Worm (Caenorhabditis elegans) whole organism, L3 larva: Measurements from ENCODE around the gene faah-1.
A peak's percentile ranks its signal among the peaks of the same experiment; 100 is the strongest.
"Not testable (repeated sequence)": the region's sequence is repeated elsewhere in the genome, so short reads cannot be mapped to it uniquely, and the experiment has no call there.

Experiments
- aly-2 ChIP-seq: fragments of 150-350 bp; optimal IDR thresholded peaks from 2 replicates; lab custom pipeline; 2014; ENCODE audit warnings: missing biosample characterization, missing genetic modification characterization
- ceh-28 ChIP-seq: fragments of 150-350 bp; optimal IDR thresholded peaks from 2 replicates; lab custom pipeline; 2014; ENCODE audit warnings: missing biosample characterization, missing genetic modification reagents, missing genetic modification characterization
- ceh-82 ChIP-seq: fragments of 150-350 bp; optimal IDR thresholded peaks from 2 replicates; lab custom pipeline; 2014; ENCODE audit warnings: missing biosample characterization, missing genetic modification characterization
- egl-27 ChIP-seq: sonication (generic microtip); optimal IDR thresholded peaks from 4 replicates; lab custom pipeline; 2017; ENCODE audit warnings: missing biosample characterization, missing genetic modification reagents, missing genetic modification characterization
- elt-2 ChIP-seq: sonication (generic microtip); optimal IDR thresholded peaks from 2 replicates; lab custom pipeline; 2016; ENCODE audit warnings: missing genetic modification reagents, mild to moderate bottlenecking, missing genetic modification characterization, missing compliant biosample characterization
- fkh-10 ChIP-seq: sonication (generic microtip); optimal IDR thresholded peaks from 2 replicates; lab custom pipeline; 2017; ENCODE audit warnings: missing biosample characterization, missing genetic modification reagents, missing genetic modification characterization
- fkh-2 ChIP-seq: fragments of 150-350 bp; optimal IDR thresholded peaks from 2 replicates; lab custom pipeline; 2014; ENCODE audit warnings: missing biosample characterization, missing genetic modification reagents, missing genetic modification characterization
- fos-1 ChIP-seq: fragments of 150-350 bp; optimal IDR thresholded peaks from 2 replicates; lab custom pipeline; 2014; ENCODE audit warnings: missing biosample characterization, missing genetic modification characterization
- hmg-11 ChIP-seq: sonication (generic microtip); optimal IDR thresholded peaks from 2 replicates; lab custom pipeline; 2016; ENCODE audit warnings: missing genetic modification characterization, missing compliant biosample characterization
- jun-1 ChIP-seq: fragments of 150-350 bp; optimal IDR thresholded peaks from 2 replicates; lab custom pipeline; 2014; ENCODE audit warnings: missing biosample characterization, missing genetic modification reagents, missing genetic modification characterization
- lin-15B ChIP-seq: fragments of 150-350 bp; optimal IDR thresholded peaks from 2 replicates; lab custom pipeline; 2014; ENCODE audit warnings: missing biosample characterization, missing genetic modification characterization
- lin-39 ChIP-seq: fragments of 150-350 bp; optimal IDR thresholded peaks from 2 replicates; lab custom pipeline; 2018; ENCODE audit warnings: missing biosample characterization, missing genetic modification reagents, missing genetic modification characterization
- lsy-12 ChIP-seq: sonication (generic microtip); optimal IDR thresholded peaks from 2 replicates; lab custom pipeline; 2016; ENCODE audit warnings: mild to moderate bottlenecking, missing genetic modification characterization, missing compliant biosample characterization
- mml-1 ChIP-seq: fragments of 150-350 bp; sonication (generic microtip); optimal IDR thresholded peaks from 3 replicates; lab custom pipeline; 2014; ENCODE audit warnings: missing biosample characterization, missing genetic modification characterization
- nfya-1 ChIP-seq: sonication (generic microtip); optimal IDR thresholded peaks from 2 replicates; lab custom pipeline; 2017; ENCODE audit warnings: missing genetic modification characterization, mild to moderate bottlenecking, missing compliant biosample characterization, antibody characterized with exemption, moderate library complexity; ENCODE audit not compliant: insufficient read depth
- nhr-23 ChIP-seq: fragments of 150-350 bp; optimal IDR thresholded peaks from 2 replicates; lab custom pipeline; 2014; ENCODE audit warnings: missing biosample characterization, missing genetic modification reagents, missing genetic modification characterization
- nhr-237 ChIP-seq: fragments of 150-350 bp; optimal IDR thresholded peaks from 2 replicates; lab custom pipeline; 2014; ENCODE audit warnings: missing biosample characterization, missing genetic modification characterization
- nhr-28 ChIP-seq: fragments of 150-350 bp; optimal IDR thresholded peaks from 2 replicates; lab custom pipeline; 2014; ENCODE audit warnings: missing biosample characterization, missing genetic modification characterization
- nhr-43 ChIP-seq: sonication (generic microtip); optimal IDR thresholded peaks from 2 replicates; lab custom pipeline; 2016; ENCODE audit warnings: mild to moderate bottlenecking, missing genetic modification characterization, missing compliant biosample characterization; ENCODE audit not compliant: poor library complexity, severe bottlenecking
- nhr-67 ChIP-seq: fragments of 150-350 bp; optimal IDR thresholded peaks from 2 replicates; lab custom pipeline; 2014; ENCODE audit warnings: missing biosample characterization, missing genetic modification characterization
- nhr-76 ChIP-seq: fragments of 150-350 bp; sonication (generic microtip); optimal IDR thresholded peaks from 5 replicates; lab custom pipeline; 2014; ENCODE audit warnings: missing biosample characterization, missing genetic modification characterization
- nhr-77 ChIP-seq: fragments of 150-350 bp; optimal IDR thresholded peaks from 2 replicates; lab custom pipeline; 2014; ENCODE audit warnings: missing biosample characterization, missing genetic modification characterization
- pha-4 ChIP-seq: fragments of 150-350 bp; optimal IDR thresholded peaks from 2 replicates; lab custom pipeline; 2014; ENCODE audit warnings: missing biosample characterization, missing genetic modification reagents, missing genetic modification characterization
- pqm-1 ChIP-seq: fragments of 150-350 bp; optimal IDR thresholded peaks from 2 replicates; lab custom pipeline; 2017; ENCODE audit warnings: missing biosample characterization, missing genetic modification characterization, inconsistent platforms
- snpc-4 ChIP-seq: fragments of 150-350 bp; optimal IDR thresholded peaks from 2 replicates; lab custom pipeline; 2014; ENCODE audit warnings: missing biosample characterization, missing genetic modification characterization
- tbx-2 ChIP-seq: sonication (generic microtip); optimal IDR thresholded peaks from 2 replicates; lab custom pipeline; 2016; ENCODE audit warnings: mild to moderate bottlenecking, missing genetic modification characterization, missing compliant biosample characterization
- unc-39 ChIP-seq: sonication (generic microtip); optimal IDR thresholded peaks from 4 replicates; lab custom pipeline; 2017; ENCODE audit warnings: missing biosample characterization, missing genetic modification characterization
- unc-62 ChIP-seq: fragments of 150-350 bp; sonication (generic microtip); optimal IDR thresholded peaks from 4 replicates; lab custom pipeline; 2014; ENCODE audit warnings: missing biosample characterization, missing genetic modification reagents, missing genetic modification characterization
- zag-1 ChIP-seq: fragments of 150-350 bp; optimal IDR thresholded peaks from 2 replicates; lab custom pipeline; 2014; ENCODE audit warnings: missing biosample characterization, missing genetic modification characterization
- ztf-4 ChIP-seq: fragments of 150-350 bp; optimal IDR thresholded peaks from 2 replicates; lab custom pipeline; 2014; ENCODE audit warnings: missing biosample characterization, missing genetic modification characterization

faah-1 gene

ce11 chrIV:8115462-8115861, 43.7 kb upstream of the faah-1 start, which contains the start of gene irld-8:
irld-8 (plus strand) TSS chrIV:8115762.
- TF ChIP-seq lin-39, result no peak

DNA sequence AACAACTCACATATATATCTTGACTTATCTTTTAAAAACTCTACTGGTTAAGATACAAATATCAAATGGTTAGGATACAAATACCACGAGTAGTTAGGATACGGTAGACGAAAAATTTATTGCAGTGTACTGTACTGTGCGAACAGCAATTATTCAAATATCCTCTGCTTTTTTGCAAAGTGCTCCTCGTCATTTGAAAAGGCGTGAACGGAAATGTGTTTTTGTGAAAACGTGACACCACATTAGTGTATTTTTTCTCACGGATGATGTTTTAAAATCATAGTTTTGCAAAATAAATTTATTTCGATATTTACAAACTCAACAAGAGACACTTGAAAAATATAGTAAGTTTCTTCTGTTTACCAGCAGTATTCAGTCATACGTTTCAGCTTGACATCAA, 40.4 kb upstream of the faah-1 start, which contains the start of gene F42G8.8:
F42G8.8 (plus strand) TSS at position 301 of the 400 bp plus-strand sequence.
- TF ChIP-seq lin-15B (tag; lab: Kevin White, UChicago), result no peak
- no peak for TF ChIP-seq fos-1
- TF ChIP-seq unc-39 (tag; lab: Kevin White, UChicago), result no peak
- TF ChIP-seq, all 47 proteins: peak for 0

- TF ChIP-seq mml-1, hmg-11, lsy-12 (tag; lab: Kevin White, UChicago): not testable (repeated sequence)
Measured at ce11 chrIV:8122349-8122748, 36.8 kb upstream of the faah-1 start, which contains the start of gene erp-44.3. erp-44.3 (plus strand) TSS chrIV:8122649.

DNA sequence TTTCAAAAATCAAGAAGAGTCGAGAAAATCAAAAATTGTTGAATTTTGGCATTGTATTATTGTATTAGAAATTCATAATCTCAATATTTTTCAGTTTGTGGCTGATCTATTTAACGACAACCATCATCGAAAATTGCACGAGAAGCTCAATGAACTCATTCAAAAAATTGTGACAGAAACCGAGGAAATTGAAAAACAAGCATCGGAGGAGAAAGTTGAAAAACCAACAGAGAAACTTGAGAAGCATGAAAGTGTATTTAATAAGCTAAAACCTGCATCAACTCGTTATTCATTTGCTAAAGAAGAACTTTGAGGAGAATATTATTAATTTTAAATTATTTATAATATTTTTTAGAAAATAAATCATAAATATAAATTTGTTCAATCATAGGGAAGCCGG, 32.3 kb upstream of the faah-1 start, which contains the start of gene ceph-41:
ceph-41 (plus strand) TSS at position 301 of the 400 bp plus-strand sequence.
- TF ChIP-seq nhr-28 (tag; lab: Kevin White, UChicago) (no peak), ztf-4 (tag; lab: Kevin White, UChicago) (no peak), aly-2 (tag; lab: Kevin White, UChicago) (no peak), fkh-10 (GFP tag; lab: Kevin White, UChicago) (no peak), fos-1 (no peak), pha-4 (no peak), ceh-82 (tag; lab: Kevin White, UChicago) (no peak), hmg-11 (tag; lab: Kevin White, UChicago) (no peak), lsy-12 (tag; lab: Kevin White, UChicago) (no peak), tbx-2 (no peak), lin-15B (tag; lab: Kevin White, UChicago) (no peak)

- TF ChIP-seq ceh-82 (tag; lab: Kevin White, UChicago), result no peak
- TF ChIP-seq fkh-2, result no peak
- TF ChIP-seq zag-1, result no peak
- no peak for TF ChIP-seq nhr-76
- TF ChIP-seq elt-2 (tag; lab: Kevin White, UChicago), result no peak
- TF ChIP-seq nhr-77 (tag; lab: Kevin White, UChicago), result no peak
Measured at ce11 chrIV:8127430-8127829, 31.8 kb upstream of the faah-1 start.

ce11 chrIV:8130131-8130611, 29.0 kb upstream of the faah-1 start, which contains the start of the genes ndub-11 and moc-3:
ndub-11 (minus strand) TSS chrIV:8130231.
moc-3 (plus strand) TSS chrIV:8130561.
- peak; percentile 11 for TF ChIP-seq nfya-1 (tag; lab: Kevin White, UChicago)
- no peak for TF ChIP-seq ceh-28 (tag; lab: Kevin White, UChicago)
- TF ChIP-seq nhr-67 (tag; lab: Kevin White, UChicago), result no peak
- peak; percentile 12 for TF ChIP-seq snpc-4

ce11 chrIV:8133536-8133935, 25.7 kb upstream of the faah-1 start, which contains the start of gene sph-1:
sph-1 (minus strand) TSS chrIV:8133558.
- no peak for TF ChIP-seq nhr-237 (tag; lab: Kevin White, UChicago)
- no peak for TF ChIP-seq lin-39
- TF ChIP-seq ceh-28 (tag; lab: Kevin White, UChicago), result peak; percentile 59
- peak; percentile 73 for TF ChIP-seq elt-2 (tag; lab: Kevin White, UChicago)
- TF ChIP-seq hmg-11 (tag; lab: Kevin White, UChicago), result no peak
- TF ChIP-seq pqm-1, result peak; percentile 55
- TF ChIP-seq nhr-23 (tag; lab: Kevin White, UChicago), result peak; percentile 36
- TF ChIP-seq pha-4, result peak; percentile 94
- TF ChIP-seq nhr-43 (tag; lab: Kevin White, UChicago), result peak; percentile 47
- no peak for TF ChIP-seq nhr-77 (tag; lab: Kevin White, UChicago)
- TF ChIP-seq jun-1 (tag; lab: Kevin White, UChicago), result peak; percentile 21
- TF ChIP-seq egl-27, result peak; percentile 55
- TF ChIP-seq nfya-1 (tag; lab: Kevin White, UChicago), result peak; percentile 25
- TF ChIP-seq unc-62 (GFP tag; lab: Kevin White, UChicago), result no peak
- TF ChIP-seq, all 47 proteins: peak for 9
